Fruit fly (Drosophila melanogaster) whole organism: ENCODE measurements around the gene CG3226.

Experiments
- EcR ChIP-seq, 2 experiments: fragments of >200 bp; optimal IDR thresholded peaks; 2 replicates each; lab custom pipeline; 2017; ENCODE audit warnings: missing biosample characterization in 2 of 2, missing genetic modification characterization in 2 of 2, missing genetic modification reagents in 2 of 2
- psq ChIP-seq: fragments of >200 bp; optimal IDR thresholded peaks from 2 replicates; lab custom pipeline; 2017
- usp ChIP-seq: fragments of >200 bp; optimal IDR thresholded peaks from 2 replicates; lab custom pipeline; 2017; ENCODE audit warnings: missing biosample characterization, missing genetic modification characterization, mixed read lengths

dm6 chrX:6703237-6703636 lies 49.2 kb upstream of the CG3226 start:
- TF ChIP-seq EcR (GFP tag; optimal IDR thresholded peaks at IDR 0.05; lab: Kevin White, UChicago) = no peak
- no peak for TF ChIP-seq usp (GFP tag; lab: Kevin White, UChicago)
- TF ChIP-seq psq (lab: Kevin White, UChicago) = no peak
